Fruit fly (Drosophila melanogaster): ENCODE measurements around the gene CG11714.
A peak's percentile ranks its signal among the peaks of the same experiment; 100 is the strongest.

Gene CG11714

DNA sequence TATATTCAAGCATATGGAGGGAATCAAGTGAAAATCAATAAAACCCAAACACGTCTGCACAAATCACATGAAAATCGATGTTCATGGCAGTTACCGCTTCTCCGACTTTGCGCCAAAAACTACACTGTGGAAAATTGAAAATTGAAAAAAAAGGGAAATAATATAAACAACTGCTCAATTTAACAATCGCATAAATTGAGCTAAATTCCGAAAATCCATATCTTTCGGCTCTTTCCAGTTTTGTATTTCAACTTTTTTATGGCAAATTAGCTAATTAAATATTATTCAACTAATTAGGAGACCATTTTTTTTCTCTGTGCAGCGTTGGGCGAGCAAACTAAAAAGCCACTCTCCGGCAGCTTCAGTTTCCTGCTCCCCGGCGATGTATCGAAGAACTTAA, 38.0 kb downstream of the CG11714 start (continued):
- TF ChIP-seq CG15073 (GFP tag; optimal IDR thresholded peaks at IDR 0.05) (no peak), CG8944 (GFP tag; optimal IDR thresholded peaks at IDR 0.05) (no peak), gem (tag; optimal IDR thresholded peaks at IDR 0.05) (peak; percentile 53), Oaz (GFP tag; IDR thresholded peaks at IDR 0.05) (no peak), CG16863 (GFP tag; optimal IDR thresholded peaks at IDR 0.05) (no peak), fd96Cb (tag; optimal IDR thresholded peaks at IDR 0.05) (peak; percentile 52), Sin3A (optimal IDR thresholded peaks at IDR 0.05) (no peak), CG6175 (GFP tag; IDR thresholded peaks at IDR 0.05) (no peak), CG17359 (tag; optimal IDR thresholded peaks at IDR 0.05) (peak; percentile 49), Nf-YC (tag; optimal IDR thresholded peaks at IDR 0.05) (no peak), NfI (GFP tag; optimal IDR thresholded peaks at IDR 0.05) (no peak), CG11696 (GFP tag; IDR thresholded peaks at IDR 0.05) (no peak), pita (GFP tag; optimal IDR thresholded peaks at IDR 0.05) (no peak), Six4 (GFP tag; optimal IDR thresholded peaks at IDR 0.05) (no peak), gcm (GFP tag; optimal IDR thresholded peaks at IDR 0.05) (no peak), ssp (GFP tag; IDR thresholded peaks at IDR 0.05) (no peak), h (optimal IDR thresholded peaks at IDR 0.05) (no peak), tin (GFP tag; optimal IDR thresholded peaks at IDR 0.05) (peak; percentile 52), CG30403 (GFP tag; optimal IDR thresholded peaks at IDR 0.05) (peak; percentile 33), Dip2 (GFP tag; IDR thresholded peaks at IDR 0.05) (no peak), D19B (GFP tag; optimal IDR thresholded peaks at IDR 0.05) (no peak), jing (GFP tag; optimal IDR thresholded peaks at IDR 0.05) (no peak), zfh2 (GFP tag; optimal IDR thresholded peaks at IDR 0.05) (no peak), ara (GFP tag; IDR thresholded peaks at IDR 0.05) (peak; percentile 7; the same call in 1 of the 2 replicates), CG14050 (GFP tag; IDR thresholded peaks at IDR 0.05) (no peak), D19A (tag; optimal IDR thresholded peaks at IDR 0.05) (peak; percentile 12), fd3F (GFP tag; optimal IDR thresholded peaks at IDR 0.05) (no peak), Fer1 (GFP tag; optimal IDR thresholded peaks at IDR 0.05) (peak; percentile 56), CoRest (tag; optimal IDR thresholded peaks at IDR 0.05) (peak; percentile 34), Pdp1 (GFP tag; optimal IDR thresholded peaks at IDR 0.05) (peak in 1 of 2 experiments; percentile 9), esg (GFP tag; conservative IDR thresholded peaks at IDR 0.05) (0 out of 2 replicates have a peak, but pooled peaks have one; percentile 5), CG17328 (GFP tag; IDR thresholded peaks at IDR 0.05) (0 out of 2 replicates have a peak, but pooled peaks have one; percentile 9), Dek (tag; optimal IDR thresholded peaks at IDR 0.05) (no peak), CG7839 (tag; optimal IDR thresholded peaks at IDR 0.05) (peak; percentile 35), PHDP (tag; optimal IDR thresholded peaks at IDR 0.05) (no peak), CG4707 (GFP tag; optimal IDR thresholded peaks at IDR 0.05) (no peak), ems (GFP tag; optimal IDR thresholded peaks at IDR 0.05) (no peak), HHEX (GFP tag; optimal IDR thresholded peaks at IDR 0.05) (no peak), dmrt11E (tag; optimal IDR thresholded peaks at IDR 0.05) (no peak), Doc3 (GFP tag; IDR thresholded peaks at IDR 0.05; ENCODE audit: partially characterized antibody) (no peak), Ptx1 (GFP tag; IDR thresholded peaks at IDR 0.05) (peak; percentile 33; the same call in 1 of the 2 replicates), CG4404 (GFP tag; IDR thresholded peaks at IDR 0.05) (no peak), CG6654 (GFP tag; optimal IDR thresholded peaks at IDR 0.05) (no peak), tio (GFP tag; optimal IDR thresholded peaks at IDR 0.05) (no peak), lbe (GFP tag; optimal IDR thresholded peaks at IDR 0.05) (no peak), CG1602 (GFP tag; optimal IDR thresholded peaks at IDR 0.05) (no peak), klu (GFP tag; IDR thresholded peaks at IDR 0.05) (no peak), Nf-YB (GFP tag; optimal IDR thresholded peaks at IDR 0.05) (no peak), Gug (GFP tag; IDR thresholded peaks at IDR 0.05) (no peak), odd (GFP tag; optimal IDR thresholded peaks at IDR 0.05) (no peak), CG17829 (tag; optimal IDR thresholded peaks at IDR 0.05) (peak; percentile 33), Gsc (GFP tag; IDR thresholded peaks at IDR 0.05) (no peak)
